Worm (Caenorhabditis elegans) whole organism, midembryonic: ENCODE results near the gene msp-77.

Source experiments
- T22C8.4 ChIP-seq: fragments of 200-800 bp; sonication (Bioruptor generic); IDR thresholded peaks from 2 replicates; pipeline ENCODE4 v1.3.6; 2022; ENCODE audit warnings: missing genetic modification characterization, missing compliant biosample characterization
- flt-1 ChIP-seq: fragments of 200-800 bp; sonication (Bioruptor generic); IDR thresholded peaks from 2 replicates; pipeline ENCODE4 v1.3.6; 2022; ENCODE audit warnings: missing genetic modification characterization, missing compliant biosample characterization
- klf-2 ChIP-seq: fragments of 200-800 bp; sonication (Bioruptor generic); conservative IDR thresholded peaks from 2 replicates; pipeline ENCODE4 v1.3.6; 2022; ENCODE audit warnings: missing genetic modification reagents, missing genetic modification characterization, missing compliant biosample characterization
- ztf-23 ChIP-seq: fragments of 200-800 bp; sonication (Bioruptor generic); IDR thresholded peaks from 2 replicates; pipeline ENCODE4 v1.3.6; 2022; ENCODE audit warnings: missing genetic modification reagents, missing genetic modification characterization, missing compliant biosample characterization
- ztf-29 ChIP-seq: fragments of 200-800 bp; sonication (Bioruptor generic); IDR thresholded peaks from 2 replicates; pipeline ENCODE4 v1.3.6; 2022; ENCODE audit warnings: missing genetic modification reagents, missing genetic modification characterization, missing compliant biosample characterization

- TF ChIP-seq ztf-29 (GFP tag; lab: Robert Waterston, UW) (no peak), T22C8.4 (GFP tag; lab: Robert Waterston, UW) (no peak), klf-2 (GFP tag; lab: Robert Waterston, UW) (no peak), flt-1 (GFP tag; lab: Robert Waterston, UW) (no peak), ztf-23 (GFP tag; lab: Robert Waterston, UW) (no peak)
Observed at ce11 chrIV:9872210-9872609, 22.2 kb upstream of the msp-77 start.
